Worm (Caenorhabditis elegans) whole organism, L1 larva: ENCODE results near the gene Y57G11A.5.

ENCODE experiments used
- C04F5.9 ChIP-seq: sonication (generic microtip); optimal IDR thresholded peaks from 2 replicates; lab custom pipeline; 2016; ENCODE audit warnings: missing genetic modification characterization, missing compliant biosample characterization
- C16A3.4 ChIP-seq: fragments of 150-350 bp; optimal IDR thresholded peaks from 2 replicates; lab custom pipeline; 2014; ENCODE audit warnings: missing biosample characterization, missing genetic modification characterization
- C34B4.2 ChIP-seq: sonication (generic microtip); optimal IDR thresholded peaks from 2 replicates; lab custom pipeline; 2017; ENCODE audit warnings: mild to moderate bottlenecking, missing genetic modification characterization, missing compliant biosample characterization
- F16B12.6 ChIP-seq: fragments of 150-350 bp; optimal IDR thresholded peaks from 2 replicates; lab custom pipeline; 2014; ENCODE audit warnings: missing biosample characterization, missing genetic modification characterization
- aha-1 ChIP-seq: fragments of 150-350 bp; optimal IDR thresholded peaks from 2 replicates; lab custom pipeline; 2014; ENCODE audit warnings: missing biosample characterization, missing genetic modification characterization
- aly-2 ChIP-seq: fragments of 150-350 bp; optimal IDR thresholded peaks from 2 replicates; lab custom pipeline; 2014; ENCODE audit warnings: missing biosample characterization, missing genetic modification characterization
- blmp-1 ChIP-seq: fragments of 150-350 bp; optimal IDR thresholded peaks from 2 replicates; lab custom pipeline; 2014; ENCODE audit warnings: missing biosample characterization, missing genetic modification characterization
- ceh-82 ChIP-seq, 3 experiments: fragments of 150-350 bp in 1 of 3; sonication (generic microtip) in 2 of 3; optimal IDR thresholded peaks; 2 replicates each; lab custom pipeline; 2014 to 2017; ENCODE audit warnings: missing biosample characterization in 3 of 3, missing genetic modification characterization in 3 of 3
- ceh-88 ChIP-seq: fragments of 200-800 bp; sonication (Bioruptor generic); IDR thresholded peaks from 2 replicates; pipeline ENCODE4 v1.3.6; 2022; ENCODE audit warnings: missing genetic modification characterization, missing compliant biosample characterization
- ceh-90 ChIP-seq: sonication (generic microtip); optimal IDR thresholded peaks from 2 replicates; lab custom pipeline; 2016; ENCODE audit warnings: missing genetic modification characterization, missing compliant biosample characterization
- ces-1 ChIP-seq: fragments of 150-350 bp; optimal IDR thresholded peaks from 2 replicates; lab custom pipeline; 2014; ENCODE audit warnings: missing biosample characterization, missing genetic modification reagents, missing genetic modification characterization
- dpl-1 ChIP-seq, 3 experiments: fragments of 150-350 bp in 2 of 3; sonication (generic microtip) in 1 of 3; optimal IDR thresholded peaks; 2 replicates each; lab custom pipeline; 2014 to 2017; ENCODE audit warnings: missing biosample characterization in 3 of 3, missing genetic modification characterization in 3 of 3, missing genetic modification reagents in 3 of 3
- dsc-1 ChIP-seq: sonication (generic microtip); optimal IDR thresholded peaks from 2 replicates; lab custom pipeline; 2016; ENCODE audit warnings: mild to moderate bottlenecking, missing genetic modification characterization, missing compliant biosample characterization
- efl-1 ChIP-seq, 4 experiments: fragments of 150-350 bp; optimal IDR thresholded peaks in 3 of 4; peaks in 1 of 4; 1 replicate in 1 of 4; 2 replicates in 3 of 4; lab custom pipeline; 2014; ENCODE audit warnings: missing biosample characterization in 2 of 4, missing genetic modification characterization in 2 of 4, missing genetic modification reagents in 2 of 4
- fkh-10 ChIP-seq: sonication (generic microtip); optimal IDR thresholded peaks from 2 replicates; lab custom pipeline; 2017; ENCODE audit warnings: missing biosample characterization, missing genetic modification reagents, missing genetic modification characterization
- fkh-4 ChIP-seq: sonication (generic microtip); optimal IDR thresholded peaks from 2 replicates; lab custom pipeline; 2016; ENCODE audit warnings: missing compliant biosample characterization, missing genetic modification characterization, borderline replicate concordance
- hlh-17 ChIP-seq: fragments of 200-800 bp; sonication (Bioruptor generic); optimal IDR thresholded peaks from 2 replicates; lab custom pipeline; 2018; ENCODE audit warnings: missing genetic modification characterization, mild to moderate bottlenecking, missing compliant biosample characterization, moderate library complexity, borderline replicate concordance
- hlh-4 ChIP-seq: sonication (generic microtip); optimal IDR thresholded peaks from 2 replicates; lab custom pipeline; 2016; ENCODE audit warnings: mild to moderate bottlenecking, missing genetic modification characterization, missing compliant biosample characterization
- hpl-2 ChIP-seq: fragments of 150-350 bp; optimal IDR thresholded peaks from 2 replicates; lab custom pipeline; 2014; ENCODE audit warnings: missing biosample characterization, missing genetic modification reagents, missing genetic modification characterization
- isw-1 ChIP-seq: fragments of 200-800 bp; sonication (Bioruptor generic); IDR thresholded peaks from 2 replicates; pipeline ENCODE4 v1.3.6; 2022; ENCODE audit warnings: missing genetic modification characterization, missing compliant biosample characterization
- jun-1 ChIP-seq: fragments of 150-350 bp; optimal IDR thresholded peaks from 2 replicates; lab custom pipeline; 2014; ENCODE audit warnings: missing biosample characterization, missing genetic modification reagents, missing genetic modification characterization
- lin-13 ChIP-seq: fragments of 150-350 bp; optimal IDR thresholded peaks from 2 replicates; lab custom pipeline; 2014; ENCODE audit warnings: missing biosample characterization, missing genetic modification reagents, missing genetic modification characterization
- lin-14 ChIP-seq: fragments of 200-800 bp; sonication (Bioruptor generic); optimal IDR thresholded peaks from 2 replicates; lab custom pipeline; 2018; ENCODE audit warnings: mild to moderate bottlenecking, missing genetic modification characterization, moderate library complexity, missing compliant biosample characterization
- lin-15B ChIP-seq: fragments of 150-350 bp; sonication (generic microtip); optimal IDR thresholded peaks from 3 replicates; lab custom pipeline; 2014; ENCODE audit warnings: missing biosample characterization, missing genetic modification characterization
- lsy-2 ChIP-seq, 2 experiments: fragments of 150-350 bp; optimal IDR thresholded peaks; 2 replicates each; lab custom pipeline; 2014; ENCODE audit warnings: missing biosample characterization in 2 of 2, missing genetic modification characterization in 2 of 2
- mab-9 ChIP-seq: fragments of 200-800 bp; sonication (Bioruptor generic); IDR thresholded peaks from 2 replicates; pipeline ENCODE4 v1.3.6; 2022; ENCODE audit warnings: missing genetic modification reagents, missing genetic modification characterization, missing compliant biosample characterization
- mdl-1 ChIP-seq, 2 experiments: fragments of 150-350 bp; optimal IDR thresholded peaks; 2 replicates each; lab custom pipeline; 2014 to 2017; ENCODE audit warnings: missing biosample characterization in 2 of 2, missing genetic modification characterization in 2 of 2, inconsistent platforms in 1 of 2
- mef-2 ChIP-seq: fragments of 150-350 bp; optimal IDR thresholded peaks from 2 replicates; lab custom pipeline; 2014; ENCODE audit warnings: missing biosample characterization, missing genetic modification characterization
- mep-1 ChIP-seq: fragments of 150-350 bp; optimal IDR thresholded peaks from 2 replicates; lab custom pipeline; 2014; ENCODE audit warnings: missing biosample characterization, missing genetic modification characterization
- nhr-11 ChIP-seq: fragments of 150-350 bp; optimal IDR thresholded peaks from 2 replicates; lab custom pipeline; 2014; ENCODE audit warnings: missing biosample characterization, missing genetic modification characterization
- nhr-19 ChIP-seq: fragments of 200-800 bp; sonication (Bioruptor generic); conservative IDR thresholded peaks from 2 replicates; pipeline ENCODE4 v1.3.6; 2022; ENCODE audit warnings: missing genetic modification characterization, missing compliant biosample characterization
- nhr-20 ChIP-seq: sonication (generic microtip); optimal IDR thresholded peaks from 2 replicates; lab custom pipeline; 2016; ENCODE audit warnings: mild to moderate bottlenecking, missing genetic modification characterization, missing compliant biosample characterization
- nhr-237 ChIP-seq: fragments of 150-350 bp; optimal IDR thresholded peaks from 2 replicates; lab custom pipeline; 2014; ENCODE audit warnings: missing biosample characterization, missing genetic modification characterization
- nhr-28 ChIP-seq: fragments of 150-350 bp; optimal IDR thresholded peaks from 2 replicates; lab custom pipeline; 2014; ENCODE audit warnings: missing biosample characterization, missing genetic modification characterization
- nhr-47 ChIP-seq: sonication (generic microtip); optimal IDR thresholded peaks from 2 replicates; lab custom pipeline; 2016; ENCODE audit warnings: mild to moderate bottlenecking, missing genetic modification characterization, moderate library complexity, missing compliant biosample characterization
- nhr-76 ChIP-seq: sonication (generic microtip); optimal IDR thresholded peaks from 2 replicates; lab custom pipeline; 2017; ENCODE audit warnings: missing biosample characterization, missing genetic modification characterization
- nhr-77 ChIP-seq: fragments of 150-350 bp; optimal IDR thresholded peaks from 2 replicates; lab custom pipeline; 2014; ENCODE audit warnings: missing biosample characterization, missing genetic modification characterization
- nhr-84 ChIP-seq: sonication (generic microtip); optimal IDR thresholded peaks from 2 replicates; lab custom pipeline; 2017; ENCODE audit warnings: missing biosample characterization, missing genetic modification characterization
- nhr-85 ChIP-seq: sonication (generic microtip); peaks from one replicate; lab custom pipeline; 2016; ENCODE audit warnings: missing genetic modification characterization, inconsistent platforms, missing compliant biosample characterization
- nhr-90 ChIP-seq: sonication (generic microtip); optimal IDR thresholded peaks from 2 replicates; lab custom pipeline; 2016; ENCODE audit warnings: mild to moderate bottlenecking, missing genetic modification characterization, missing compliant biosample characterization; ENCODE audit not compliant: poor library complexity
- pag-3 ChIP-seq: sonication (generic microtip); optimal IDR thresholded peaks from 2 replicates; lab custom pipeline; 2017; ENCODE audit warnings: missing genetic modification characterization, mild to moderate bottlenecking, missing compliant biosample characterization, antibody characterized with exemption, borderline replicate concordance; ENCODE audit not compliant: insufficient read depth
- pqm-1 ChIP-seq: sonication (generic microtip); optimal IDR thresholded peaks from 3 replicates; lab custom pipeline; 2017; ENCODE audit warnings: missing biosample characterization, missing genetic modification characterization
- skn-1 ChIP-seq: fragments of 150-350 bp; optimal IDR thresholded peaks from 2 replicates; lab custom pipeline; 2014; ENCODE audit warnings: missing biosample characterization, missing genetic modification characterization
- snpc-4 ChIP-seq: fragments of 150-350 bp; optimal IDR thresholded peaks from 2 replicates; lab custom pipeline; 2014; ENCODE audit warnings: missing biosample characterization, missing genetic modification characterization
- sup-37 ChIP-seq: fragments of 200-800 bp; sonication (Bioruptor generic); optimal IDR thresholded peaks from 2 replicates; lab custom pipeline; 2018; ENCODE audit warnings: mild to moderate bottlenecking, missing genetic modification characterization, missing compliant biosample characterization
- tlp-1 ChIP-seq: fragments of 150-350 bp; optimal IDR thresholded peaks from 2 replicates; lab custom pipeline; 2014; ENCODE audit warnings: missing biosample characterization, missing genetic modification characterization
- unc-30 ChIP-seq: sonication (generic microtip); optimal IDR thresholded peaks from 2 replicates; lab custom pipeline; 2017; ENCODE audit warnings: missing biosample characterization, missing genetic modification characterization
- unc-86 ChIP-seq: sonication (generic microtip); optimal IDR thresholded peaks from 2 replicates; lab custom pipeline; 2016; ENCODE audit warnings: missing genetic modification characterization, missing compliant biosample characterization
- vab-15 ChIP-seq: sonication (generic microtip); optimal IDR thresholded peaks from 2 replicates; lab custom pipeline; 2017; ENCODE audit warnings: missing genotype, mild to moderate bottlenecking, missing genetic modification characterization, missing compliant biosample characterization
- zip-4 ChIP-seq: fragments of 200-800 bp; sonication (Bioruptor generic); optimal IDR thresholded peaks from 2 replicates; lab custom pipeline; 2018; ENCODE audit warnings: mild to moderate bottlenecking, missing genetic modification characterization, moderate library complexity, missing compliant biosample characterization
- ztf-4 ChIP-seq: fragments of 150-350 bp; optimal IDR thresholded peaks from 2 replicates; lab custom pipeline; 2014; ENCODE audit warnings: missing biosample characterization, missing genetic modification characterization

The Y57G11A.5 gene

DNA sequence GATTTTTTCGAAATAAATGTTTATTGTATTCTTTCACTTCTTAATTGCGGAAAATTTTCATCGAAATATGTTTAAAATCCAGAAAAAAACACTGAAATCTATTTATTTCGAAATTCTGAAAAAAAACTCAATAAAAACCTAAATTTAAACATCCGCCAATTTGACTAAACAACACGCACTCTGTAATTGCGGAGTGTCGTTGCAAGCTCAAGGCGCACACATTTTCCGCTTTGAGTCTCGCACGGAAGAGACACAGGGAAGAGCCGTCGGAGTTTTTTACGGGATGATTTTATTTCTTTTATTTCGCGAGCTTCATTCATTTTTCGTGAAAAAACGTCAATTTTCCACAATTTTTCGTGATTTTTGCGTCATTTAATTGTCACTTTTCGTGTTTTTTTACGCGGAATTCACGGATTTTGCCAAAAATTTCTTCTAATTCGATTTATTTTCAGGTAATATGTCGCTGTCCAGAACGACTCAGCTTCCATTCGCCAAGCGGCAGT lies 48.2 kb downstream of the Y57G11A.5 start, which contains the start of gene dld-1 (continued):
- peak; percentile 98 for TF ChIP-seq isw-1
- peak; percentile 86 for TF ChIP-seq unc-30 (tag; lab: Kevin White, UChicago)
- peak; percentile 95 for TF ChIP-seq fkh-10 (GFP tag; lab: Kevin White, UChicago)
- TF ChIP-seq nhr-77 (tag; lab: Kevin White, UChicago) = peak; percentile 96
- TF ChIP-seq pqm-1 (tag; lab: Kevin White, UChicago) = peak; percentile 56
- peak; percentile 65 for TF ChIP-seq ceh-90 (tag; lab: Kevin White, UChicago)
- TF ChIP-seq pag-3 (tag; lab: Kevin White, UChicago) = no peak
- peak; percentile 92 for TF ChIP-seq vab-15 (tag; lab: Kevin White, UChicago)
- TF ChIP-seq nhr-19 (GFP tag; lab: Robert Waterston, UW) = peak; percentile 96
- no peak for TF ChIP-seq hlh-4 (tag; lab: Kevin White, UChicago)
- TF ChIP-seq zip-4 (GFP tag; lab: Kevin White, UChicago) = peak; percentile 93
- TF ChIP-seq aha-1 = peak; percentile 82
- peak; percentile 98 for TF ChIP-seq nhr-85 (tag; lab: Kevin White, UChicago)
- TF ChIP-seq ces-1 (GFP tag; lab: Kevin White, UChicago) = peak; percentile 31
- TF ChIP-seq ztf-4 = peak; percentile 90
- TF ChIP-seq lin-15B (tag; lab: Kevin White, UChicago) = peak; percentile 98
- TF ChIP-seq lin-14 = peak; percentile 97
- no peak; the same call in none of the 2 replicates for TF ChIP-seq mab-9 (GFP tag; lab: Robert Waterston, UW)
- peak; percentile 98 for TF ChIP-seq nhr-20
- TF ChIP-seq C04F5.9 = peak; percentile 87
- TF ChIP-seq nhr-90 (tag; lab: Kevin White, UChicago) = peak; percentile 97
- no peak for TF ChIP-seq hlh-17
- peak; percentile 64 for TF ChIP-seq sup-37 (GFP tag; lab: Kevin White, UChicago)
- TF ChIP-seq nhr-76 (tag; lab: Kevin White, UChicago) = no peak
- peak; percentile 97 for TF ChIP-seq mep-1 (tag; lab: Kevin White, UChicago)
- TF ChIP-seq nhr-47 (tag; lab: Kevin White, UChicago) = peak; percentile 98
- peak; percentile 96 for TF ChIP-seq jun-1
- TF ChIP-seq F16B12.6 = peak; percentile 72
- no peak for TF ChIP-seq nhr-84 (tag; lab: Kevin White, UChicago)
- TF ChIP-seq mdl-1 (tag; optimal IDR thresholded peaks at IDR 0.05; lab: Kevin White, UChicago) = peak in 1 of 2 experiments; percentile 94
- peak; percentile 97 for TF ChIP-seq nhr-237 (tag; lab: Kevin White, UChicago)
- TF ChIP-seq tlp-1 (tag; lab: Kevin White, UChicago) = no peak
- peak; percentile 99 for TF ChIP-seq lin-13 (GFP tag; lab: Kevin White, UChicago)
- TF ChIP-seq blmp-1 (tag; lab: Kevin White, UChicago) = peak; percentile 87
- peak; percentile 91 for TF ChIP-seq snpc-4
- TF ChIP-seq C16A3.4 (tag; lab: Kevin White, UChicago) = peak; percentile 99
- TF ChIP-seq C34B4.2 (tag; lab: Kevin White, UChicago) = peak; percentile 58
- peak; percentile 97 to 99 (median 98) for TF ChIP-seq ceh-82 (tag; optimal IDR thresholded peaks at IDR 0.05; lab: Kevin White, UChicago)
- peak; percentile 90 for TF ChIP-seq hpl-2 (GFP tag; lab: Kevin White, UChicago)
- peak; percentile 83 for TF ChIP-seq fkh-4
- peak; percentile 98 for TF ChIP-seq lsy-2 (tag; optimal IDR thresholded peaks at IDR 0.05; lab: Kevin White, UChicago)
- TF ChIP-seq ceh-88 (GFP tag; lab: Robert Waterston, UW) = peak; percentile 90
- TF ChIP-seq dpl-1 (GFP tag; optimal IDR thresholded peaks at IDR 0.05; lab: Kevin White, UChicago) = peak; percentile 100
- peak; percentile 87 for TF ChIP-seq mef-2 (tag; lab: Kevin White, UChicago)
- peak; percentile 98 for TF ChIP-seq skn-1 (tag; lab: Kevin White, UChicago)
- TF ChIP-seq efl-1 (optimal IDR thresholded peaks at IDR 0.05; lab: Kevin White, UChicago) = peak; percentile 100
- peak; percentile 100 for TF ChIP-seq efl-1 (GFP tag; optimal IDR thresholded peaks at IDR 0.05 in 1 of 2; lab: Kevin White, UChicago)
- TF ChIP-seq nhr-28 = peak; percentile 45
- peak; percentile 98 for TF ChIP-seq unc-86 (tag; lab: Kevin White, UChicago)
- peak; percentile 97 for TF ChIP-seq aly-2 (tag; lab: Kevin White, UChicago)
- TF ChIP-seq dsc-1 (tag; lab: Kevin White, UChicago) = peak; percentile 97
- TF ChIP-seq nhr-11 = peak; percentile 94
